Worm (Caenorhabditis elegans) whole organism, young adult: Measurements from ENCODE around the gene T19D12.1.

Experiments used
- B0035.1 ChIP-seq: sonication (generic microtip); optimal IDR thresholded peaks from 2 replicates; lab custom pipeline; 2016; ENCODE audit warnings: missing genetic modification characterization, mild to moderate bottlenecking, missing compliant biosample characterization, missing genotype, missing genetic modification reagents
- F10E7.11 ChIP-seq: sonication (generic microtip); optimal IDR thresholded peaks from 2 replicates; lab custom pipeline; 2017; ENCODE audit warnings: mild to moderate bottlenecking, missing genetic modification characterization, moderate library complexity, missing compliant biosample characterization
- Y53F4B.3 ChIP-seq: fragments of 200-800 bp; sonication (Bioruptor generic); IDR thresholded peaks from 2 replicates; pipeline ENCODE4 v1.3.6; 2022; ENCODE audit warnings: missing genetic modification reagents, missing genetic modification characterization, missing compliant biosample characterization
- akir-1 ChIP-seq: fragments of 200-800 bp; sonication (Bioruptor generic); optimal IDR thresholded peaks from 2 replicates; lab custom pipeline; 2018; ENCODE audit warnings: mild to moderate bottlenecking, missing genetic modification characterization, moderate library complexity, missing compliant biosample characterization
- ama-1 ChIP-seq, 3 experiments: fragments of 150-350 bp in 1 of 3; sonication (generic microtip) in 2 of 3; optimal IDR thresholded peaks; 2 replicates each; lab custom pipeline; 2014 to 2018; ENCODE audit warnings: missing biosample characterization in 2 of 3, missing genetic modification characterization in 2 of 3, missing genetic modification reagents in 2 of 3
- ets-4 ChIP-seq: fragments of 200-800 bp; sonication (Bioruptor generic); optimal IDR thresholded peaks from 2 replicates; lab custom pipeline; 2018; ENCODE audit warnings: mild to moderate bottlenecking, missing genetic modification characterization, missing compliant biosample characterization
- lin-35 ChIP-seq, 3 experiments: fragments of 150-350 bp in 2 of 3; sonication (generic microtip) in 1 of 3; optimal IDR thresholded peaks; 2 replicates each; lab custom pipeline; 2014 to 2018; ENCODE audit warnings: missing biosample characterization in 3 of 3, missing genetic modification characterization in 3 of 3, missing genetic modification reagents in 3 of 3
- nfyb-1 ChIP-seq: fragments of 200-800 bp; sonication (Bioruptor generic); IDR thresholded peaks from 2 replicates; pipeline ENCODE4 v1.3.6; 2022; ENCODE audit warnings: missing genetic modification reagents, missing genetic modification characterization, missing compliant biosample characterization
- repo-1 ChIP-seq: sonication (generic microtip); optimal IDR thresholded peaks from 2 replicates; lab custom pipeline; 2017; ENCODE audit warnings: mild to moderate bottlenecking, missing genetic modification characterization, missing compliant biosample characterization
- sptf-2 ChIP-seq: fragments of 200-800 bp; sonication (Bioruptor generic); optimal IDR thresholded peaks from 2 replicates; lab custom pipeline; 2018; ENCODE audit warnings: mild to moderate bottlenecking, missing genetic modification characterization, missing compliant biosample characterization
- tbp1 ChIP-seq: fragments of 200-800 bp; sonication (Bioruptor generic); optimal IDR thresholded peaks from 2 replicates; lab custom pipeline; 2018; ENCODE audit warnings: mild to moderate bottlenecking, missing genetic modification characterization, missing compliant biosample characterization
- tbx-9 ChIP-seq: sonication (generic microtip); optimal IDR thresholded peaks from 2 replicates; lab custom pipeline; 2016; ENCODE audit warnings: borderline replicate concordance, missing genetic modification characterization, inconsistent platforms, missing compliant biosample characterization
- tlf-1 ChIP-seq: fragments of 200-800 bp; sonication (Bioruptor generic); optimal IDR thresholded peaks from 2 replicates; lab custom pipeline; 2018; ENCODE audit warnings: mild to moderate bottlenecking, missing genetic modification characterization, missing compliant biosample characterization
- ztf-18 ChIP-seq: sonication (generic microtip); optimal IDR thresholded peaks from 2 replicates; lab custom pipeline; 2016; ENCODE audit warnings: missing genotype, mild to moderate bottlenecking, missing genetic modification characterization, missing compliant biosample characterization

ce11 chrII:6667534-6667933, 836 bp downstream of the T19D12.1 start:
- no peak for TF ChIP-seq B0035.1 (tag; lab: Kevin White, UChicago)
- TF ChIP-seq F10E7.11: no peak
- TF ChIP-seq sptf-2 (GFP tag; lab: Kevin White, UChicago): no peak
- no peak for TF ChIP-seq nfyb-1 (GFP tag; lab: Robert Waterston, UW)
- TF ChIP-seq ets-4 (GFP tag; lab: Kevin White, UChicago): no peak
- no peak for TF ChIP-seq akir-1 (GFP tag; lab: Kevin White, UChicago)
- TF ChIP-seq tbx-9 (tag; lab: Kevin White, UChicago): no peak
- TF ChIP-seq tlf-1 (GFP tag; lab: Kevin White, UChicago): no peak
- no peak for TF ChIP-seq Y53F4B.3
- no peak for TF ChIP-seq tbp1 (GFP tag; lab: Kevin White, UChicago)
- no peak for TF ChIP-seq ztf-18
- TF ChIP-seq repo-1 (tag; lab: Kevin White, UChicago): no peak
- no peak for TF ChIP-seq lin-35 (GFP tag; optimal IDR thresholded peaks at IDR 0.05; lab: Kevin White, UChicago)
- no peak for TF ChIP-seq ama-1 (optimal IDR thresholded peaks at IDR 0.05; lab: Kevin White, UChicago)
- TF ChIP-seq ama-1 (GFP tag; optimal IDR thresholded peaks at IDR 0.05; lab: Kevin White, UChicago): no peak
